Fruit fly (Drosophila melanogaster): ENCODE data around the gene CycY.

DNA sequence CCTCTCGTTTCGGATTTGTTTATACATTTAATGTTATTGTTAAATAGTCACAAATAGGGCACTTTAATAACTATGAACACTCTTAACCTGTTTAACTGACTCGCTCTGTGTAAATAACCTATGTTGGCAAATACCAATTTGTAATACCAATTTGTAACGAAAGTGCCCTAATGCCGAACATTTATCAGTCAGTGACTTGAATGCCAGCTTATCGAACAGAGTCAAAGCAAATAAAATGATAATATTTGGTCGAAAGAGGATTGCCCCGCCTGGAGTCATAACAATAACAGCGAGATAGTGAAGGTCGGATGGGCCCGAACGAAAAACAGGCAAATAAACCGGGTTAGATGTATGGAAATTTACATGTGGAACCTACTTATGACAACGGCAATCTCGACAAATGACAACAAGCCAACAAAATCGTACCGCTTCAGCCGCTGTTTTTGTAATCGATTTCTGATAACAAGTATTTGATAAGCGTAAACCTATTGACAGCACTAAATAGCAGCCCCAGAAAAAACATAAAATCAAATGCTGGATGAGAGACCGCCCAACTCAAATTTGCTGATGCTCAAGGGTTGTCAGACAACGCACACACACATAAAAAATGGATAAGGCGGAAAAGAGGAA lies 31.7 kb upstream of the CycY start:
- no peak for TF ChIP-seq psq (optimal IDR thresholded peaks at IDR 0.05)
- TF ChIP-seq insv (optimal IDR thresholded peaks at IDR 0.05), result no peak
- no peak for TF ChIP-seq ttk (optimal IDR thresholded peaks at IDR 0.05)
- TF ChIP-seq h (optimal IDR thresholded peaks at IDR 0.05), result no peak
- no peak for TF ChIP-seq Myc (optimal IDR thresholded peaks at IDR 0.05)

Measured in Kc167 (cell line).